Fruit fly (Drosophila melanogaster): ENCODE results near the gene Vti1a.

dm6 chr3L:700160-700917 is 7.6 kb upstream of the Vti1a start:
- TF ChIP-seq h (GFP tag; optimal IDR thresholded peaks at IDR 0.05) (no peak), woc (GFP tag; optimal IDR thresholded peaks at IDR 0.05) (no peak), pan (optimal IDR thresholded peaks at IDR 0.05) (no peak), fru (GFP tag; optimal IDR thresholded peaks at IDR 0.05) (no peak)
